Worm (Caenorhabditis elegans): Measurements from ENCODE around the gene F34D10.3.

DNA sequence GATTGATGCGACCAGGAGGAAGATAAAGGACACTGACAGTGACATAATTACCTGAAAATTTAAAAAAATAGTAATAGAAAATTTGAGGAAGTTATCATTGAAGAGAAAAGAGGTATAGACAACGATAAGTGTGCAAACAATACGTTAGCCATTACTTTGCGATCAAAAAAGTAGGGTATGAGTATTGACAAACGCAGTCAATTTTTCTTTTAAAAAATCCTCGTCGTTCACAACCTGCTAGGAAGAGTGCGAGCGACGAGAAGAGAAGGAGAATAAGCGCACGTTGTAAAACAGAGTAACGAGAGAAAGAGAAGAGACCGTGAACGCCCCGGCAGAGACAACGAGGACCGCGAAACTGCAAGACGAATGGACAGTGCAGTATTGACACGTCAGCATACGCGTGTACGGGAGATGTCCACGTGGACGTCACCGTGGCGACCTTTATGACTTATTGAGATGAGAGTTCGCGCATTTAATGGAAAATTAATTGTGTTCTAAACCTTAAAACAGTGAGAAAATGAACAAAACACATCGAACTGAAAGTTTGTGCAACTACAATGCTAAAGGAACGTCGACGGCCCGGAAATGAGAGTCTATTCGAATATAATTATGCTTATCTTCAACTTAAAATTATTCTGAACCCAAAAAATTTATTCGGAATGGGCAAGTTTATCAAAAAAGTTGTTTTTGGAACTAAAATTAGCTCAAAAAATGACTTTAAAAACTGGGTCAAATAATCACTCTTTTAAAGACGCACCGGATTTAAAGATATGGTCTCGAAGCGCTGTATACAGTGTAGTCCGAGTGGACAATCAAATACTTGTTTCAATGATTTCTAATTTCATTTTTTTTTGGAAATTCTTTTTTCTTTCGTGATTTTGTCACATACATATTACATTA lies 32.4 kb upstream of the F34D10.3 start, which contains the start of the genes pdi-1 and C14B1.2:
- TF ChIP-seq F13C5.2 (tag; optimal IDR thresholded peaks at IDR 0.05) (no peak), ama-1 (optimal IDR thresholded peaks at IDR 0.05) (no peak), B0310.2 (tag; optimal IDR thresholded peaks at IDR 0.05) (no peak), flt-1 (GFP tag; IDR thresholded peaks at IDR 0.05) (no peak), sea-1 (GFP tag; conservative IDR thresholded peaks at IDR 0.05) (no peak), hnd-1 (tag; optimal IDR thresholded peaks at IDR 0.05) (no peak), tbx-37 (GFP tag; conservative IDR thresholded peaks at IDR 0.05) (no peak)
